Worm (Caenorhabditis elegans) whole organism, early embryonic: ENCODE results near the gene mmcm-1.

ENCODE experiments used
- ama-1 ChIP-seq: fragments of 150-350 bp; optimal IDR thresholded peaks from 2 replicates; lab custom pipeline; 2014
- pes-1 ChIP-seq: fragments of 200-800 bp; sonication (Bioruptor generic); IDR thresholded peaks from 2 replicates; pipeline ENCODE4 v1.3.6; 2022; ENCODE audit warnings: missing genetic modification reagents, missing genetic modification characterization, missing compliant biosample characterization
- tbx-11 ChIP-seq: fragments of 200-800 bp; sonication (Bioruptor generic); IDR thresholded peaks from 2 replicates; pipeline ENCODE4 v1.3.6; 2022; ENCODE audit warnings: missing genetic modification characterization, missing compliant biosample characterization
- tbx-37 ChIP-seq: fragments of 200-800 bp; sonication (Bioruptor generic); conservative IDR thresholded peaks from 2 replicates; pipeline ENCODE4 v1.3.6; 2022; ENCODE audit warnings: missing genetic modification reagents, missing genetic modification characterization, missing compliant biosample characterization

- 0 out of 2 replicates have a peak, but pooled peaks have one; percentile 19 for TF ChIP-seq pes-1 (GFP tag; lab: Robert Waterston, UW)
- TF ChIP-seq tbx-11 (GFP tag; lab: Robert Waterston, UW) = no peak
- TF ChIP-seq tbx-37 (GFP tag; lab: Robert Waterston, UW) = no peak
- no peak for TF ChIP-seq ama-1 (lab: Kevin White, UChicago)
Observed at ce11 chrIII:3914836-3915235, 7.3 kb upstream of the mmcm-1 start.
